Worm (Caenorhabditis elegans) whole organism, young adult: ENCODE results near the gene nurf-1.

Source experiments
- C06A6.2 ChIP-seq: fragments of 200-800 bp; sonication (Bioruptor generic); conservative IDR thresholded peaks from 2 replicates; pipeline ENCODE4 v1.3.6; 2022; ENCODE audit warnings: missing genetic modification characterization, missing compliant biosample characterization
- F23B12.7 ChIP-seq: sonication (generic microtip); optimal IDR thresholded peaks from 2 replicates; lab custom pipeline; 2017; ENCODE audit warnings: missing genetic modification characterization, mild to moderate bottlenecking, missing compliant biosample characterization, antibody characterized with exemption, moderate library complexity; ENCODE audit not compliant: insufficient read depth
- F33H1.4 ChIP-seq: fragments of 200-800 bp; sonication (Bioruptor generic); IDR thresholded peaks from 2 replicates; pipeline ENCODE4 v1.3.6; 2022; ENCODE audit warnings: missing genetic modification reagents, missing genetic modification characterization, missing compliant biosample characterization
- F49E8.2 ChIP-seq: sonication (generic microtip); optimal IDR thresholded peaks from 3 replicates; lab custom pipeline; 2017; ENCODE audit warnings: missing genetic modification characterization, mild to moderate bottlenecking, missing compliant biosample characterization, antibody characterized with exemption, moderate library complexity; ENCODE audit not compliant: insufficient read depth
- F52B5.7 ChIP-seq: sonication (generic microtip); optimal IDR thresholded peaks from 2 replicates; lab custom pipeline; 2016; ENCODE audit warnings: mild to moderate bottlenecking, missing genetic modification characterization, missing compliant biosample characterization
- F55B11.4 ChIP-seq: sonication (generic microtip); optimal IDR thresholded peaks from 2 replicates; lab custom pipeline; 2016; ENCODE audit warnings: missing compliant biosample characterization, missing genetic modification characterization, borderline replicate concordance; ENCODE audit not compliant: insufficient read depth
- F57C9.4 ChIP-seq: sonication (generic microtip); optimal IDR thresholded peaks from 2 replicates; lab custom pipeline; 2017; ENCODE audit warnings: mild to moderate bottlenecking, missing genetic modification characterization, missing compliant biosample characterization
- K11D2.4 ChIP-seq: fragments of 200-800 bp; sonication (Bioruptor generic); IDR thresholded peaks from 2 replicates; pipeline ENCODE4 v1.3.6; 2022; ENCODE audit warnings: missing genetic modification reagents, missing genetic modification characterization, missing compliant biosample characterization
- K12H6.12 ChIP-seq: fragments of 200-800 bp; sonication (Bioruptor generic); optimal IDR thresholded peaks from 2 replicates; lab custom pipeline; 2018; ENCODE audit warnings: mild to moderate bottlenecking, missing genetic modification characterization, missing compliant biosample characterization
- Y53F4B.3 ChIP-seq: fragments of 200-800 bp; sonication (Bioruptor generic); IDR thresholded peaks from 2 replicates; pipeline ENCODE4 v1.3.6; 2022; ENCODE audit warnings: missing genetic modification reagents, missing genetic modification characterization, missing compliant biosample characterization
- Y56A3A.18 ChIP-seq: fragments of 200-800 bp; sonication (Bioruptor generic); IDR thresholded peaks from 2 replicates; pipeline ENCODE4 v1.3.6; 2022; ENCODE audit warnings: missing genetic modification reagents, missing genetic modification characterization, missing compliant biosample characterization
- Y79H2A.3 ChIP-seq: fragments of 200-800 bp; sonication (Bioruptor generic); conservative IDR thresholded peaks from 2 replicates; pipeline ENCODE4 v1.3.6; 2022; ENCODE audit warnings: missing genetic modification reagents, missing genetic modification characterization, missing compliant biosample characterization
- Y95B8A.8 ChIP-seq: fragments of 200-800 bp; sonication (Bioruptor generic); IDR thresholded peaks from 2 replicates; pipeline ENCODE4 v1.3.6; 2022; ENCODE audit warnings: missing genetic modification reagents, missing genetic modification characterization, missing compliant biosample characterization
- ZK185.1 ChIP-seq: sonication (generic microtip); optimal IDR thresholded peaks from 2 replicates; lab custom pipeline; 2016; ENCODE audit warnings: mild to moderate bottlenecking, missing genetic modification characterization, missing compliant biosample characterization; ENCODE audit not compliant: poor library complexity, severe bottlenecking
- ama-1 ChIP-seq, 3 experiments: fragments of 150-350 bp in 1 of 3; sonication (generic microtip) in 2 of 3; optimal IDR thresholded peaks; 2 replicates each; lab custom pipeline; 2014 to 2018; ENCODE audit warnings: missing biosample characterization in 2 of 3, missing genetic modification characterization in 2 of 3, missing genetic modification reagents in 2 of 3
- atf-7 ChIP-seq: sonication (generic microtip); optimal IDR thresholded peaks from 2 replicates; lab custom pipeline; 2017; ENCODE audit warnings: mild to moderate bottlenecking, missing genetic modification characterization, missing compliant biosample characterization
- attf-6 ChIP-seq: fragments of 200-800 bp; sonication (Bioruptor generic); IDR thresholded peaks from 2 replicates; pipeline ENCODE4 v1.3.6; 2022; ENCODE audit warnings: missing genetic modification reagents, missing genetic modification characterization, missing compliant biosample characterization
- bed-1 ChIP-seq: fragments of 200-800 bp; sonication (Bioruptor generic); IDR thresholded peaks from 2 replicates; pipeline ENCODE4 v1.3.6; 2022; ENCODE audit warnings: missing genetic modification reagents, missing genetic modification characterization, missing compliant biosample characterization
- ccch-3 ChIP-seq: fragments of 200-800 bp; sonication (Bioruptor generic); optimal IDR thresholded peaks from 2 replicates; lab custom pipeline; 2018; ENCODE audit warnings: mild to moderate bottlenecking, missing genetic modification characterization, missing compliant biosample characterization
- ceh-79 ChIP-seq: sonication (generic microtip); optimal IDR thresholded peaks from 2 replicates; lab custom pipeline; 2017; ENCODE audit warnings: mild to moderate bottlenecking, missing genetic modification characterization, missing compliant biosample characterization
- efl-1 ChIP-seq: fragments of 150-350 bp; optimal IDR thresholded peaks from 2 replicates; lab custom pipeline; 2014; ENCODE audit warnings: missing biosample characterization, missing genetic modification reagents, missing genetic modification characterization
- ets-4 ChIP-seq: fragments of 200-800 bp; sonication (Bioruptor generic); optimal IDR thresholded peaks from 2 replicates; lab custom pipeline; 2018; ENCODE audit warnings: mild to moderate bottlenecking, missing genetic modification characterization, missing compliant biosample characterization
- him-1 ChIP-seq: sonication (generic microtip); optimal IDR thresholded peaks from 2 replicates; lab custom pipeline; 2016; ENCODE audit warnings: missing genotype, missing genetic modification reagents, missing genetic modification characterization, missing compliant biosample characterization
- hlh-26 ChIP-seq: fragments of 200-800 bp; sonication (Bioruptor generic); conservative IDR thresholded peaks from 2 replicates; pipeline ENCODE4 v1.3.6; 2022; ENCODE audit warnings: missing genetic modification reagents, missing genetic modification characterization, missing compliant biosample characterization
- hmg-20 ChIP-seq: fragments of 200-800 bp; sonication (Bioruptor generic); IDR thresholded peaks from 2 replicates; pipeline ENCODE4 v1.3.6; 2022; ENCODE audit warnings: missing genetic modification reagents, missing genetic modification characterization, missing compliant biosample characterization
- lag-1 ChIP-seq: fragments of 200-800 bp; sonication (Bioruptor generic); IDR thresholded peaks from 2 replicates; pipeline ENCODE4 v1.3.6; 2022; ENCODE audit warnings: missing genetic modification reagents, missing genetic modification characterization, missing compliant biosample characterization
- let-526 ChIP-seq: fragments of 200-800 bp; sonication (Bioruptor generic); IDR thresholded peaks from 2 replicates; pipeline ENCODE4 v1.3.6; 2022; ENCODE audit warnings: missing genetic modification reagents, missing genetic modification characterization, missing compliant biosample characterization
- lsy-27 ChIP-seq: sonication (generic microtip); optimal IDR thresholded peaks from 2 replicates; lab custom pipeline; 2017; ENCODE audit warnings: missing genetic modification characterization, mild to moderate bottlenecking, missing compliant biosample characterization, antibody characterized with exemption, missing genotype, borderline replicate concordance; ENCODE audit not compliant: insufficient read depth
- mel-28 ChIP-seq: sonication (generic microtip); optimal IDR thresholded peaks from 2 replicates; lab custom pipeline; 2016; ENCODE audit warnings: borderline replicate concordance, mild to moderate bottlenecking, missing genetic modification characterization, missing compliant biosample characterization
- mes-4 ChIP-seq: sonication (generic microtip); optimal IDR thresholded peaks from 2 replicates; lab custom pipeline; 2016; ENCODE audit warnings: missing genotype, missing genetic modification characterization, missing compliant biosample characterization
- nhr-120 ChIP-seq: fragments of 200-800 bp; sonication (Bioruptor generic); IDR thresholded peaks from 2 replicates; pipeline ENCODE4 v1.3.6; 2022; ENCODE audit warnings: missing genetic modification characterization, missing compliant biosample characterization
- nhr-179 ChIP-seq: sonication (generic microtip); optimal IDR thresholded peaks from 2 replicates; lab custom pipeline; 2016; ENCODE audit warnings: mild to moderate bottlenecking, missing genetic modification characterization, missing compliant biosample characterization
- repo-1 ChIP-seq: sonication (generic microtip); optimal IDR thresholded peaks from 2 replicates; lab custom pipeline; 2017; ENCODE audit warnings: mild to moderate bottlenecking, missing genetic modification characterization, missing compliant biosample characterization
- sdz-38 ChIP-seq: sonication (generic microtip); optimal IDR thresholded peaks from 2 replicates; lab custom pipeline; 2016; ENCODE audit warnings: missing genotype, missing genetic modification characterization, missing compliant biosample characterization
- sea-2 ChIP-seq: fragments of 200-800 bp; sonication (Bioruptor generic); IDR thresholded peaks from 2 replicates; pipeline ENCODE4 v1.3.6; 2022; ENCODE audit warnings: missing genetic modification characterization, missing compliant biosample characterization
- snpc-1.1 ChIP-seq: sonication (generic microtip); optimal IDR thresholded peaks from 2 replicates; lab custom pipeline; 2017; ENCODE audit warnings: missing genetic modification characterization, mild to moderate bottlenecking, missing compliant biosample characterization, antibody characterized with exemption, moderate library complexity, missing genotype, missing genetic modification reagents; ENCODE audit not compliant: insufficient read depth
- snpc-3.4 ChIP-seq: sonication (generic microtip); optimal IDR thresholded peaks from 2 replicates; lab custom pipeline; 2017; ENCODE audit warnings: missing genetic modification characterization, mild to moderate bottlenecking, missing compliant biosample characterization, antibody characterized with exemption, moderate library complexity, missing genotype, missing genetic modification reagents
- snpc-4 ChIP-seq, 5 experiments: fragments of 150-350 bp in 1 of 5; sonication (generic microtip) in 4 of 5; optimal IDR thresholded peaks; 2 replicates each; lab custom pipeline; 2014 to 2018; ENCODE audit warnings: missing genetic modification characterization in 5 of 5, missing biosample characterization in 3 of 5, antibody characterized with exemption in 2 of 5, mild to moderate bottlenecking in 2 of 5, missing compliant biosample characterization in 2 of 5, missing genotype in 2 of 5, moderate library complexity in 2 of 5, missing genetic modification reagents in 1 of 5
- somi-1 ChIP-seq: fragments of 200-800 bp; sonication (Bioruptor generic); optimal IDR thresholded peaks from 2 replicates; lab custom pipeline; 2018; ENCODE audit warnings: mild to moderate bottlenecking, missing genetic modification characterization, missing compliant biosample characterization
- sptf-2 ChIP-seq: fragments of 200-800 bp; sonication (Bioruptor generic); optimal IDR thresholded peaks from 2 replicates; lab custom pipeline; 2018; ENCODE audit warnings: mild to moderate bottlenecking, missing genetic modification characterization, missing compliant biosample characterization
- tbp1 ChIP-seq: fragments of 200-800 bp; sonication (Bioruptor generic); optimal IDR thresholded peaks from 2 replicates; lab custom pipeline; 2018; ENCODE audit warnings: mild to moderate bottlenecking, missing genetic modification characterization, missing compliant biosample characterization
- unc-62 ChIP-seq: fragments of 150-350 bp; optimal IDR thresholded peaks from 2 replicates; lab custom pipeline; 2014; ENCODE audit warnings: missing biosample characterization, missing genetic modification reagents, missing genetic modification characterization
- zfh-2 ChIP-seq: fragments of 200-800 bp; sonication (Bioruptor generic); conservative IDR thresholded peaks from 2 replicates; pipeline ENCODE4 v1.3.6; 2022; ENCODE audit warnings: missing genetic modification reagents, missing genetic modification characterization, missing compliant biosample characterization
- ztf-18 ChIP-seq: sonication (generic microtip); optimal IDR thresholded peaks from 2 replicates; lab custom pipeline; 2016; ENCODE audit warnings: missing genotype, mild to moderate bottlenecking, missing genetic modification characterization, missing compliant biosample characterization
- ztf-26 ChIP-seq: sonication (generic microtip); optimal IDR thresholded peaks from 2 replicates; lab custom pipeline; 2017; ENCODE audit warnings: missing genetic modification characterization, missing compliant biosample characterization
- ztf-28 ChIP-seq: fragments of 200-800 bp; sonication (Bioruptor generic); IDR thresholded peaks from 2 replicates; pipeline ENCODE4 v1.3.6; 2022; ENCODE audit warnings: missing genetic modification reagents, missing genetic modification characterization, missing compliant biosample characterization
- ztf-6 ChIP-seq: fragments of 200-800 bp; sonication (Bioruptor generic); IDR thresholded peaks from 2 replicates; pipeline ENCODE4 v1.3.6; 2022; ENCODE audit warnings: missing genetic modification reagents, missing genetic modification characterization, missing compliant biosample characterization

The nurf-1 gene

DNA sequence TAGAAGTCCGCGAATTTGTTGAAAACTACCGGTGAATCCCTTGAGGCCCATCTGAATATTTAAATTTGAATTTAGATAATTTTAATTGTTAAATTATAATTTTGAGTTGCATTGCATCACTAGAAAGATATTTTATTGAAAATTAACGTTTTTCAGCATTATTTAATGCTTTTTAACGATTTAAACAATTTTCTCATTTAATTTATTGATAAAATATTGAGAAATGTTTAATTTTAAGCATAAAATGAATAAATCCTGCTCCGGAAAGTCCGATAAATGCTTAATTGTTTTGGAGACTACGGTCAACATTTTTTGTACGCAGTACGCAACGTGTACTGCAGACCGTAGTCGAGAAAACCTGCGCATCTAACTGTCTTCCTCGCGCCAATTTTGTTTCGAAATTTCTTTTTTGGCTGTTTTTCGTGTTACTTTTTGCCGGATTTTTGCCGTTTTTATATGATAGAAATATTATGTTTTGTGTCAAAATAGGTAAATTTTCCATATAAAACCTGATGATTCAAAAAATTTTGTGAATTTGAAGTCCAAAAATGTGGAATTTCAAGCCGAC is 41.1 kb upstream of the nurf-1 start, which contains the start of the genes Y54G11A.17, lin-7 and elof-1 (continued):
- TF ChIP-seq K12H6.12 (tag; lab: Kevin White, UChicago) (peak; percentile 73), ets-4 (GFP tag; lab: Kevin White, UChicago) (no peak), somi-1 (GFP tag; lab: Kevin White, UChicago) (no peak), unc-62 (GFP tag; lab: Kevin White, UChicago) (no peak), tbp1 (GFP tag; lab: Kevin White, UChicago) (peak; percentile 68), bed-1 (no peak), Y53F4B.3 (GFP tag; lab: Robert Waterston, UW) (no peak), attf-6 (no peak), atf-7 (tag; lab: Kevin White, UChicago) (no peak), F49E8.2 (peak; percentile 83), Y79H2A.3 (GFP tag; lab: Robert Waterston, UW) (no peak), Y56A3A.18 (GFP tag; lab: Robert Waterston, UW) (0 out of 2 replicates have a peak, but pooled peaks have one; percentile 20), sptf-2 (GFP tag; lab: Kevin White, UChicago) (no peak), lag-1 (GFP tag; lab: Robert Waterston, UW) (no peak), lsy-27 (tag; lab: Kevin White, UChicago) (no peak), Y95B8A.8 (GFP tag; lab: Robert Waterston, UW) (no peak), sdz-38 (no peak), sea-2 (no peak), him-1 (tag; lab: Kevin White, UChicago) (no peak), nhr-179 (tag; lab: Kevin White, UChicago) (no peak), mel-28 (tag; lab: Kevin White, UChicago) (no peak), ztf-6 (GFP tag; lab: Robert Waterston, UW) (no peak), ztf-28 (GFP tag; lab: Robert Waterston, UW) (peak; percentile 69), hlh-26 (no peak), zfh-2 (GFP tag; lab: Robert Waterston, UW) (no peak), nhr-120 (GFP tag; lab: Robert Waterston, UW) (no peak), hmg-20 (no peak), repo-1 (no peak), efl-1 (GFP tag; lab: Kevin White, UChicago) (peak; percentile 90), ama-1 (optimal IDR thresholded peaks at IDR 0.05; lab: Kevin White, UChicago) (peak; percentile 37), ama-1 (GFP tag; optimal IDR thresholded peaks at IDR 0.05; lab: Kevin White, UChicago) (peak in 1 of 2 experiments; percentile 56), snpc-3.4 (tag; lab: Kevin White, UChicago) (peak; percentile 71), F55B11.4 (tag; lab: Kevin White, UChicago) (no peak), mes-4 (tag; lab: Kevin White, UChicago) (no peak), ZK185.1 (peak; percentile 40), F52B5.7 (tag; lab: Kevin White, UChicago) (no peak), let-526 (no peak), snpc-1.1 (tag; lab: Kevin White, UChicago) (peak; percentile 25), F23B12.7 (tag; lab: Kevin White, UChicago) (peak; percentile 86), F33H1.4 (GFP tag; lab: Robert Waterston, UW) (peak; percentile 73), ceh-79 (no peak), ztf-26 (tag; lab: Kevin White, UChicago) (peak; percentile 23), ccch-3 (GFP tag; lab: Kevin White, UChicago) (no peak), C06A6.2 (GFP tag; lab: Robert Waterston, UW) (no peak), snpc-4 (GFP tag; optimal IDR thresholded peaks at IDR 0.05; lab: Kevin White, UChicago) (peak; percentile 32), snpc-4 (tag; optimal IDR thresholded peaks at IDR 0.05; lab: Kevin White, UChicago) (peak in 3 of 4 experiments; percentile 57 to 77 (median 59)), F57C9.4 (tag; lab: Kevin White, UChicago) (no peak), ztf-18 (tag; lab: Kevin White, UChicago) (peak; percentile 48), K11D2.4 (GFP tag; lab: Robert Waterston, UW) (no peak)
